Fruit fly (Drosophila melanogaster): ENCODE data around the gene asl.

Gene asl

DNA sequence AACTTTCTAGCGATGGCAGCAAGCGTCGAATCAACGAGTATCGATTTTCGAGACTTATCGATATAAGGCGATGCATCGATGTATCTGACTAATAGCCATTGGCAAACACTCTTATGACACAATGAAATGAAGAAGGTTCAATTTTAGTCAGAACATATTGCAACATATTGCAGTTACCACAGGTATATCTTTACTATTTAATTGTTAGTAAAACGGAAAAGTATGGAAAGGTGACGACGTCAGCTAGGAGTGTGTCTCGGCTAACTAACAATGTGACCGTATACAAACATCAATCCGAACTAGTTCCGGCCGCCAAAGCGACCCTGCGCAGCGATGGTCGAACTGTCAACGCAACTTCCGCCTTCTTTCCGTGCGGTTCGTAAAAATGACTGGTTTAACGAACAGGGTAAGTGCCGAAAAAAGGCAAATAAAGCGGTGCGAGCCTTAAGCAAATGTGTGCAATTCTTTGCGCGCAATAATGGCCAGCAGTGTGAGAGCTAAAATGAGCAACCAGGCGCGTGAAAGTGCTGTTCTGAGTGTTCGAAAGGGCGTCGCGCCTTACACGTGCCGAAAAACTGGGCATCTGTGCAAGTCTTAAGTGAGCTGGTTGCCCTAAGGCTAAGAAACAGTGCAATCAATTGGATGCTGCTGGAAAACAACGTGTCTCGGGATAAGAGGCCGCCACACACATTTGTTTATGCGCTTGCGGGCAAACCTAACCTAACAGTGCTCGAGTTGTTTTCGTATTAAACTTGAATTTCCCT lies 18.0 kb upstream of the asl start, which contains the start of the genes Dph4, Spec2 and RpL13A (continued):
- peak; percentile 69 for TF ChIP-seq Jra (GFP tag; optimal IDR thresholded peaks at IDR 0.05)
- TF ChIP-seq CG32264 (GFP tag; optimal IDR thresholded peaks at IDR 0.05) = peak; percentile 69
- no peak for TF ChIP-seq Dif (GFP tag; optimal IDR thresholded peaks at IDR 0.05; ENCODE audit: partially characterized antibody)
- no peak for TF ChIP-seq GATAd (GFP tag; optimal IDR thresholded peaks at IDR 0.05)
- TF ChIP-seq dsf (GFP tag; optimal IDR thresholded peaks at IDR 0.05; ENCODE audit: borderline replicate concordance) = peak; percentile 76
- no peak for TF ChIP-seq brk (GFP tag; optimal IDR thresholded peaks at IDR 0.05)

DNA sequence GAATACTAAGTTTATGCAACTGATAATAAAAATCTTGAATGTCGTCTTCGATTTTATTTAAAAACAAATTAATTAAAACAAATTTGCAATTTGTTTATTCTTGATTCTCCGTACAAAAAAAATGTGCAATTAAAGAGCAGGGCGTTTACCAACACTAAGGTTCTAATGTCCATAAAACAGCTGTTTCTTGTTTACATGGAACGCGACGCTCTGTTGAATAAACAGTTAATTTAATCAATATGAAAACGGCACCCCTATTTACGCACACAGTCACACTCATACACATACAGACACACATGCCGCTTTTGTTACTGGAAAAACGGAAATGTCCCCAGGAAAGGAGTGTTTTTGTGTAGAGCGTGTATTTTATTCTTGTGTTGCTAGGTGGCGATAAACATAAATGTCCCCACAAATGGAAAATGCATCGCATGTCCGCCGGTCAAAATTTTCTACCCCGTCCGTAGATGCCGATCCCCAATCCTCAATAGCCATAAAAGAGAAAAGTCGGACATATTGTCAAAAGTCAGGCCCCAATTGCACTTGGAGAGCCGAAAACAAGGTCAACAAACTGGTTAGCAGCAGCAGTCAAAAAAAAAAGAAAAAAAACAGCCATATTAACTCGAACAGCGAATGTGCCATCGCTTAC lies 16.8 kb upstream of the asl start:
- TF ChIP-seq lola (GFP tag; optimal IDR thresholded peaks at IDR 0.05) (no peak), jim (GFP tag; optimal IDR thresholded peaks at IDR 0.05) (peak; percentile 75), Mio (GFP tag; optimal IDR thresholded peaks at IDR 0.05) (peak; percentile 12), dl (GFP tag; optimal IDR thresholded peaks at IDR 0.05; ENCODE audit: insufficient read depth in 1 of 2, partially characterized antibody in 2 of 2) (no peak), Hnf4 (GFP tag; optimal IDR thresholded peaks at IDR 0.05) (peak; percentile 89), HLH106 (tag; optimal IDR thresholded peaks at IDR 0.05) (peak; percentile 28), pan (optimal IDR thresholded peaks at IDR 0.05) (no peak), N (GFP tag; optimal IDR thresholded peaks at IDR 0.05) (no peak), fru (GFP tag; optimal IDR thresholded peaks at IDR 0.05) (peak; percentile 72), Jra (GFP tag; optimal IDR thresholded peaks at IDR 0.05) (peak; percentile 87), br (GFP tag; optimal IDR thresholded peaks at IDR 0.05) (peak; percentile 71), Dif (GFP tag; optimal IDR thresholded peaks at IDR 0.05; ENCODE audit: partially characterized antibody) (no peak), psq (GFP tag; optimal IDR thresholded peaks at IDR 0.05) (no peak), sage (GFP tag; optimal IDR thresholded peaks at IDR 0.05) (peak; percentile 42), CrebA (GFP tag; optimal IDR thresholded peaks at IDR 0.05; ENCODE audit: borderline replicate concordance) (no peak), woc (GFP tag; optimal IDR thresholded peaks at IDR 0.05) (peak; percentile 36), CG9705 (GFP tag; optimal IDR thresholded peaks at IDR 0.05) (peak; percentile 66), Sp1 (GFP tag; optimal IDR thresholded peaks at IDR 0.05) (peak; percentile 70), Myc (optimal IDR thresholded peaks at IDR 0.05) (no peak), GATAd (GFP tag; optimal IDR thresholded peaks at IDR 0.05) (no peak), tai (GFP tag; optimal IDR thresholded peaks at IDR 0.05) (no peak), Vsx2 (GFP tag; optimal IDR thresholded peaks at IDR 0.05; ENCODE audit: partially characterized antibody) (no peak), brk (GFP tag; optimal IDR thresholded peaks at IDR 0.05) (peak; percentile 82), usp (GFP tag; optimal IDR thresholded peaks at IDR 0.05) (no peak), Hr78 (GFP tag; optimal IDR thresholded peaks at IDR 0.05) (no peak), Hr83 (GFP tag; optimal IDR thresholded peaks at IDR 0.05; ENCODE audit: poor library complexity, severe bottlenecking) (peak; percentile 97), dsf (GFP tag; optimal IDR thresholded peaks at IDR 0.05; ENCODE audit: borderline replicate concordance) (peak; percentile 41), CG32264 (GFP tag; optimal IDR thresholded peaks at IDR 0.05) (peak; percentile 62), sv (GFP tag; optimal IDR thresholded peaks at IDR 0.05) (peak; percentile 14), dmrt93B (GFP tag; optimal IDR thresholded peaks at IDR 0.05) (peak; percentile 36), Abd-B (GFP tag; optimal IDR thresholded peaks at IDR 0.05) (no peak), rgr (GFP tag; optimal IDR thresholded peaks at IDR 0.05) (peak; percentile 84), Rel (GFP tag; optimal IDR thresholded peaks at IDR 0.05) (no peak), Rel (tag; optimal IDR thresholded peaks at IDR 0.05) (peak; percentile 25), Dfd (GFP tag; optimal IDR thresholded peaks at IDR 0.05) (no peak), h (GFP tag; optimal IDR thresholded peaks at IDR 0.05) (peak; percentile 80), ey (GFP tag; optimal IDR thresholded peaks at IDR 0.05) (peak; percentile 33), OdsH (GFP tag; optimal IDR thresholded peaks at IDR 0.05) (peak; percentile 79), foxo (GFP tag; optimal IDR thresholded peaks at IDR 0.05) (peak; percentile 21 to 68)
